Worm (Caenorhabditis elegans) whole organism, young adult: ENCODE measurements around the gene F37B12.1.

Source experiments
- F10E7.11 ChIP-seq: sonication (generic microtip); optimal IDR thresholded peaks from 2 replicates; lab custom pipeline; 2017; ENCODE audit warnings: mild to moderate bottlenecking, missing genetic modification characterization, moderate library complexity, missing compliant biosample characterization
- Y53G8AR.9 ChIP-seq: fragments of 200-800 bp; sonication (Bioruptor generic); conservative IDR thresholded peaks from 2 replicates; pipeline ENCODE4 v1.3.6; 2022; ENCODE audit warnings: missing genetic modification reagents, missing genetic modification characterization, missing compliant biosample characterization
- ceh-27 ChIP-seq: fragments of 200-800 bp; sonication (Bioruptor generic); optimal IDR thresholded peaks from 2 replicates; lab custom pipeline; 2018; ENCODE audit warnings: mild to moderate bottlenecking, missing genetic modification characterization, moderate library complexity, missing compliant biosample characterization
- ceh-79 ChIP-seq: sonication (generic microtip); optimal IDR thresholded peaks from 2 replicates; lab custom pipeline; 2017; ENCODE audit warnings: mild to moderate bottlenecking, missing genetic modification characterization, missing compliant biosample characterization
- egl-18 ChIP-seq: fragments of 200-800 bp; sonication (Bioruptor generic); IDR thresholded peaks from 2 replicates; pipeline ENCODE4 v1.3.6; 2022; ENCODE audit warnings: missing genetic modification reagents, missing genetic modification characterization, missing compliant biosample characterization
- ets-4 ChIP-seq: fragments of 200-800 bp; sonication (Bioruptor generic); optimal IDR thresholded peaks from 2 replicates; lab custom pipeline; 2018; ENCODE audit warnings: mild to moderate bottlenecking, missing genetic modification characterization, missing compliant biosample characterization
- fkh-3 ChIP-seq: sonication (generic microtip); optimal IDR thresholded peaks from 2 replicates; lab custom pipeline; 2016; ENCODE audit warnings: mild to moderate bottlenecking, missing genetic modification characterization, missing compliant biosample characterization
- hlh-26 ChIP-seq: fragments of 200-800 bp; sonication (Bioruptor generic); conservative IDR thresholded peaks from 2 replicates; pipeline ENCODE4 v1.3.6; 2022; ENCODE audit warnings: missing genetic modification reagents, missing genetic modification characterization, missing compliant biosample characterization
- hmg-1.2 ChIP-seq: fragments of 200-800 bp; sonication (Bioruptor generic); IDR thresholded peaks from 2 replicates; pipeline ENCODE4 v1.3.6; 2022; ENCODE audit warnings: missing genetic modification reagents, missing genetic modification characterization, missing compliant biosample characterization
- lir-1 ChIP-seq: fragments of 200-800 bp; sonication (Bioruptor generic); conservative IDR thresholded peaks from 2 replicates; pipeline ENCODE4 v1.3.6; 2022; ENCODE audit warnings: missing genetic modification reagents, missing genetic modification characterization, missing compliant biosample characterization
- madf-10 ChIP-seq: sonication (generic microtip); optimal IDR thresholded peaks from 2 replicates; lab custom pipeline; 2016; ENCODE audit warnings: mild to moderate bottlenecking, missing genetic modification characterization, missing compliant biosample characterization
- sdz-38 ChIP-seq: sonication (generic microtip); optimal IDR thresholded peaks from 2 replicates; lab custom pipeline; 2016; ENCODE audit warnings: missing genotype, missing genetic modification characterization, missing compliant biosample characterization
- snpc-4 ChIP-seq, 5 experiments: fragments of 150-350 bp in 1 of 5; sonication (generic microtip) in 4 of 5; optimal IDR thresholded peaks; 2 replicates each; lab custom pipeline; 2014 to 2018; ENCODE audit warnings: missing genetic modification characterization in 5 of 5, missing biosample characterization in 3 of 5, antibody characterized with exemption in 2 of 5, mild to moderate bottlenecking in 2 of 5, missing compliant biosample characterization in 2 of 5, missing genotype in 2 of 5, moderate library complexity in 2 of 5, missing genetic modification reagents in 1 of 5
- xnd-1 ChIP-seq: sonication (generic microtip); optimal IDR thresholded peaks from 2 replicates; lab custom pipeline; 2016; ENCODE audit warnings: missing genotype, missing genetic modification reagents, missing genetic modification characterization, missing compliant biosample characterization

DNA sequence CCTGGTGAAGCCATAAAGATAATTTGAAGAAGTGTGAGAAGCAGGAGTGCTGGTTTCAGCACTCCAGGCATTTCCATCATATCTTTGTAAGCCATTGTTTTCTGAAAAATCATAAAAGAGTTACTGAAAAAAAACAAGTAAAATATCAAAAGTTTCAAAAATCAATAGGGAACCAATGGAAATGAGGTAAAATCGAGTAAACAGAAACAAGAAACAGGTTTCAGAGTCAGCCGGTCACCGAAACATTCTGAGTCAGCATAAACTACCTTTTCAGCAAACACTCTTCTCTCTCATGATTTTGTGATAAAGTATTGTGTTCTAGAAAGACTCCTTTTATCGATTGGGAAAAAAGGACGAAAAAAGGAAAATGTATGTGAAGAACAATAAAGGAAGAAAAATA lies 39.6 kb downstream of the F37B12.1 start, which contains the start of gene C18E9.9:
- no peak for TF ChIP-seq ceh-27 (GFP tag; lab: Kevin White, UChicago)
- TF ChIP-seq madf-10 (tag; lab: Kevin White, UChicago), result no peak
- no peak for TF ChIP-seq F10E7.11 (tag; lab: Kevin White, UChicago)
- no peak for TF ChIP-seq snpc-4 (GFP tag; optimal IDR thresholded peaks at IDR 0.05; lab: Kevin White, UChicago)
- TF ChIP-seq snpc-4 (tag; optimal IDR thresholded peaks at IDR 0.05; lab: Kevin White, UChicago), result no peak
- no peak for TF ChIP-seq sdz-38
- no peak for TF ChIP-seq ets-4 (GFP tag; lab: Kevin White, UChicago)
- no peak for TF ChIP-seq lir-1 (GFP tag; lab: Robert Waterston, UW)
- no peak for TF ChIP-seq fkh-3 (tag; lab: Kevin White, UChicago)
- no peak for TF ChIP-seq hlh-26 (GFP tag; lab: Robert Waterston, UW)
- TF ChIP-seq ceh-79 (tag; lab: Kevin White, UChicago), result no peak
- TF ChIP-seq Y53G8AR.9 (GFP tag; lab: Robert Waterston, UW), result no peak
- no peak for TF ChIP-seq xnd-1 (tag; lab: Kevin White, UChicago)
- no peak for TF ChIP-seq egl-18
- no peak for TF ChIP-seq hmg-1.2 (GFP tag; lab: Robert Waterston, UW)
